Worm (Caenorhabditis elegans) whole organism, mixed stage, embryonic: ENCODE results near the gene Y45F3A.4.

Source experiments
- M03D4.4 ChIP-seq: sonication (generic microtip); optimal IDR thresholded peaks from 2 replicates; lab custom pipeline; 2017; ENCODE audit warnings: mild to moderate bottlenecking, missing genetic modification characterization, missing compliant biosample characterization
- bed-3 ChIP-seq: fragments of 200-800 bp; sonication (Bioruptor generic); optimal IDR thresholded peaks from 3 replicates; lab custom pipeline; 2018; ENCODE audit warnings: mild to moderate bottlenecking, missing genetic modification characterization, moderate library complexity, missing compliant biosample characterization
- blmp-1 ChIP-seq: fragments of 150-350 bp; optimal IDR thresholded peaks from 2 replicates; lab custom pipeline; 2014; ENCODE audit warnings: missing biosample characterization, missing genetic modification characterization
- ceh-39 ChIP-seq: fragments of 150-350 bp; optimal IDR thresholded peaks from 2 replicates; lab custom pipeline; 2014; ENCODE audit warnings: missing biosample characterization, missing genetic modification characterization
- ceh-43 ChIP-seq: fragments of 200-800 bp; sonication (Bioruptor generic); optimal IDR thresholded peaks from 2 replicates; lab custom pipeline; 2018; ENCODE audit warnings: mild to moderate bottlenecking, missing genetic modification characterization, moderate library complexity, missing compliant biosample characterization
- ceh-83 ChIP-seq: fragments of 200-800 bp; sonication (Bioruptor generic); optimal IDR thresholded peaks from 2 replicates; lab custom pipeline; 2018; ENCODE audit warnings: mild to moderate bottlenecking, missing genetic modification characterization, missing compliant biosample characterization
- cnd-1 ChIP-seq: fragments of 200-800 bp; sonication (Bioruptor generic); optimal IDR thresholded peaks from 2 replicates; lab custom pipeline; 2018; ENCODE audit warnings: mild to moderate bottlenecking, missing genetic modification characterization, missing compliant biosample characterization
- drap-1 ChIP-seq: fragments of 200-800 bp; sonication (Bioruptor generic); optimal IDR thresholded peaks from 3 replicates; lab custom pipeline; 2018; ENCODE audit warnings: mild to moderate bottlenecking, missing genetic modification characterization, missing compliant biosample characterization
- elt-1 ChIP-seq: sonication (generic microtip); optimal IDR thresholded peaks from 2 replicates; lab custom pipeline; 2017; ENCODE audit warnings: missing genetic modification characterization, mild to moderate bottlenecking, missing compliant biosample characterization, antibody characterized with exemption, moderate library complexity, borderline replicate concordance; ENCODE audit not compliant: insufficient read depth
- elt-3 ChIP-seq: fragments of 150-350 bp; optimal IDR thresholded peaks from 2 replicates; lab custom pipeline; 2014; ENCODE audit warnings: missing biosample characterization, missing genetic modification characterization
- flh-1 ChIP-seq: fragments of 200-800 bp; sonication (Bioruptor generic); optimal IDR thresholded peaks from 2 replicates; lab custom pipeline; 2018; ENCODE audit warnings: mild to moderate bottlenecking, missing genetic modification characterization, moderate library complexity, missing compliant biosample characterization
- ham-2 ChIP-seq: fragments of 200-800 bp; sonication (Bioruptor generic); optimal IDR thresholded peaks from 2 replicates; lab custom pipeline; 2018; ENCODE audit warnings: mild to moderate bottlenecking, missing genetic modification characterization, missing compliant biosample characterization
- lin-13 ChIP-seq: fragments of 150-350 bp; optimal IDR thresholded peaks from 2 replicates; lab custom pipeline; 2014; ENCODE audit warnings: missing biosample characterization, missing genetic modification characterization
- lin-32 ChIP-seq: fragments of 200-800 bp; sonication (Bioruptor generic); optimal IDR thresholded peaks from 2 replicates; lab custom pipeline; 2018; ENCODE audit warnings: mild to moderate bottlenecking, missing genetic modification characterization, missing compliant biosample characterization
- lsy-2 ChIP-seq: fragments of 150-350 bp; optimal IDR thresholded peaks from 2 replicates; lab custom pipeline; 2014; ENCODE audit warnings: missing biosample characterization, missing genetic modification characterization
- mab-5 ChIP-seq: fragments of 150-350 bp; optimal IDR thresholded peaks from 2 replicates; lab custom pipeline; 2014; ENCODE audit warnings: missing biosample characterization, missing genetic modification characterization
- mep-1 ChIP-seq: fragments of 150-350 bp; optimal IDR thresholded peaks from 2 replicates; lab custom pipeline; 2017; ENCODE audit warnings: missing biosample characterization, missing genetic modification reagents, missing genetic modification characterization, inconsistent platforms
- nhr-12 ChIP-seq: fragments of 150-350 bp; optimal IDR thresholded peaks from 2 replicates; lab custom pipeline; 2014; ENCODE audit warnings: missing biosample characterization, missing genetic modification characterization
- nhr-2 ChIP-seq: fragments of 150-350 bp; optimal IDR thresholded peaks from 2 replicates; lab custom pipeline; 2014; ENCODE audit warnings: missing biosample characterization, missing genetic modification characterization
- nhr-237 ChIP-seq: fragments of 150-350 bp; optimal IDR thresholded peaks from 2 replicates; lab custom pipeline; 2014; ENCODE audit warnings: missing biosample characterization, missing genetic modification characterization
- nhr-28 ChIP-seq: fragments of 150-350 bp; optimal IDR thresholded peaks from 2 replicates; lab custom pipeline; 2014; ENCODE audit warnings: missing biosample characterization, missing genetic modification characterization
- nhr-76 ChIP-seq: sonication (generic microtip); optimal IDR thresholded peaks from 2 replicates; lab custom pipeline; 2017; ENCODE audit warnings: missing biosample characterization, missing genetic modification characterization
- pha-4 ChIP-seq: fragments of 150-350 bp; optimal IDR thresholded peaks from 2 replicates; lab custom pipeline; 2018; ENCODE audit warnings: missing biosample characterization, missing genetic modification reagents, missing genetic modification characterization
- sem-2 ChIP-seq: fragments of 200-800 bp; sonication (Bioruptor generic); optimal IDR thresholded peaks from 2 replicates; lab custom pipeline; 2018; ENCODE audit warnings: mild to moderate bottlenecking, missing genetic modification characterization, missing compliant biosample characterization
- snpc-4 ChIP-seq: fragments of 150-350 bp; optimal IDR thresholded peaks from 2 replicates; lab custom pipeline; 2014; ENCODE audit warnings: missing biosample characterization, missing genetic modification characterization
- sptf-1 ChIP-seq: sonication (generic microtip); optimal IDR thresholded peaks from 2 replicates; lab custom pipeline; 2017; ENCODE audit warnings: mild to moderate bottlenecking, missing genetic modification characterization, moderate library complexity, missing compliant biosample characterization
- tbx-8 ChIP-seq: fragments of 200-800 bp; sonication (Bioruptor generic); optimal IDR thresholded peaks from 2 replicates; lab custom pipeline; 2018; ENCODE audit warnings: mild to moderate bottlenecking, missing genetic modification characterization, moderate library complexity, missing compliant biosample characterization
- unc-120 ChIP-seq: sonication (generic microtip); optimal IDR thresholded peaks from 2 replicates; lab custom pipeline; 2017; ENCODE audit warnings: missing genetic modification characterization, missing compliant biosample characterization; ENCODE audit not compliant: poor library complexity, severe bottlenecking
- unc-39 ChIP-seq: fragments of 150-350 bp; optimal IDR thresholded peaks from 2 replicates; lab custom pipeline; 2014; ENCODE audit warnings: missing biosample characterization, missing genetic modification characterization
- unc-62 ChIP-seq: fragments of 150-350 bp; optimal IDR thresholded peaks from 2 replicates; lab custom pipeline; 2014; ENCODE audit warnings: missing biosample characterization, missing genetic modification reagents, missing genetic modification characterization
- zip-8 ChIP-seq: fragments of 150-350 bp; optimal IDR thresholded peaks from 2 replicates; lab custom pipeline; 2014; ENCODE audit warnings: missing biosample characterization, missing genetic modification characterization
- ztf-11 ChIP-seq: fragments of 150-350 bp; optimal IDR thresholded peaks from 2 replicates; lab custom pipeline; 2014; ENCODE audit warnings: missing biosample characterization, missing genetic modification characterization

Y45F3A.4 gene

DNA sequence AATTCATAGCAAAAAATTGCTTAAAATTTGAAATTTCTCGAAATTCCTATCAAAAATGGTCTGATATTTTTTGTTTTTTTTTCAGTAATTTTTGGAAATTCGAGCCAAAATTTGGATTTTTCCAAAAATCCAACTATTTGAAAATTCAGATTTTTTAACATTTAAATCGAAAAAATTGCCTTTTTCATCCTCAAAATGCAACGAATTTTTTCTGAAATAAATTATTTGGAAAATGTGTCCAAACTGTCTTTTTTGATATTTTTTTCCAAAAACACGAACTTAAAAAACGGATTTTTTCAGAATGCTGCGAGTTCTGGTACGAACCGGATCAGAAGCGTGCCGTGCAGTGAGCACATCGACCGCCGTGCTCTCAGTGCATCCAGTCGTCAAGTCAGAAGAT, 39.9 kb upstream of the Y45F3A.4 start, which contains the start of gene mrpl-22:
Gene mrpl-22 (plus strand): TSS at position 301 of the 400 bp plus-strand sequence.
- TF ChIP-seq nhr-2 (no peak), snpc-4 (no peak), lin-13 (tag; lab: Kevin White, UChicago) (no peak), nhr-12 (tag; lab: Kevin White, UChicago) (no peak), nhr-237 (no peak), mab-5 (no peak), sem-2 (no peak), unc-120 (no peak), zip-8 (tag; lab: Kevin White, UChicago) (no peak), flh-1 (GFP tag; lab: Kevin White, UChicago) (no peak), ceh-83 (GFP tag; lab: Kevin White, UChicago) (no peak), ceh-39 (no peak)

DNA sequence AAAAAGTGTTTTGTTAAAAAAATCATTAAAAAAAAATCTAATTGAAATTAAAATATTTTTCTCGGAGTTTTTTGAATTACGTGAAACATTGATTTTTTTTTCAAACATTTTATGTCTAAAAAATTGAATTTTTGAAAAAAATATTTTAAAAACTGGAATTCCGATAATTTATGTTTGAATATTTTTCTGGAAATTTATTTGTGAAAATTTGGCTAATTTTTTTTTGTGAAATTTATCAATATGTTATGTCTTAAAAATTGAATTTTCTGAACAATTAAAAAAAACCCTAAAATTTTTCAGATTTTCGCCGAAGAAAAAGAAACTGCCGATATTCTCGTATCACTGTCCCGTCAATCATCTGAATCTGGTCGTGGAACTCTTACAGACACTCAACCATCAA, 37.1 kb upstream of the Y45F3A.4 start, which contains the start of gene Y39A1A.24:
Gene Y39A1A.24 (plus strand): TSS at position 301 of the 400 bp plus-strand sequence.
- TF ChIP-seq nhr-237 (no peak), lin-13 (tag; lab: Kevin White, UChicago) (no peak), lsy-2 (tag; lab: Kevin White, UChicago) (no peak)
- TF ChIP-seq, all 35 proteins: peak for 0

DNA sequence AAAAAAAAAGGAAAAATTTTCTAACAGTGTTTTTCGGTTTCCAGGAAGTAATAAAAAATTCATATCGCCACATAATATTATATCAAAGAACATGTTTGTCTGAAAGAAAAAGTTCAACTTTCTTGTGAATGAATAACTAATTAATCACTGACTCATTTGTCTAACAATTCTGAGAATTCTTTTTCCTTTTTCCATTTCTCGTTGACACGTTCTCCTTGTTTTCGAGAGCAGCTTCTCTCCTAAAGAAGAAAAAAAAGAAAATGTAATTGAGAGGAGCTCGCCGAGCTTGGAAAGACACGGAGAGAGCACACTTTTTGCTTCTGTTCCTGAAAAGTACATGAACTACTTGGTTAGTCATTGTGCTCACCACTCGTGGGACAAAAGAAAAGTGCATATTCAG, 32.9 kb upstream of the Y45F3A.4 start:
- no peak for TF ChIP-seq mep-1
- no peak for TF ChIP-seq cnd-1 (tag; lab: Kevin White, UChicago)
- TF ChIP-seq mab-5 = no peak
- no peak for TF ChIP-seq nhr-28 (tag; lab: Kevin White, UChicago)
- no peak for TF ChIP-seq elt-1 (tag; lab: Kevin White, UChicago)
- no peak for TF ChIP-seq unc-39 (tag; lab: Kevin White, UChicago)
- no peak for TF ChIP-seq nhr-237
- no peak for TF ChIP-seq unc-120
- TF ChIP-seq bed-3 (GFP tag; lab: Kevin White, UChicago) = no peak
- no peak for TF ChIP-seq ceh-83 (GFP tag; lab: Kevin White, UChicago)
- no peak for TF ChIP-seq sptf-1 (tag; lab: Kevin White, UChicago)
- no peak for TF ChIP-seq ceh-39
- TF ChIP-seq flh-1 (GFP tag; lab: Kevin White, UChicago) = no peak
- TF ChIP-seq tbx-8 = no peak
- TF ChIP-seq sem-2 = no peak
- TF ChIP-seq drap-1 (GFP tag; lab: Kevin White, UChicago) = no peak
- TF ChIP-seq lin-13 (tag; lab: Kevin White, UChicago) = no peak
- TF ChIP-seq zip-8 (tag; lab: Kevin White, UChicago) = no peak
- TF ChIP-seq pha-4 (tag; lab: Kevin White, UChicago) = no peak
- TF ChIP-seq snpc-4 = no peak

DNA sequence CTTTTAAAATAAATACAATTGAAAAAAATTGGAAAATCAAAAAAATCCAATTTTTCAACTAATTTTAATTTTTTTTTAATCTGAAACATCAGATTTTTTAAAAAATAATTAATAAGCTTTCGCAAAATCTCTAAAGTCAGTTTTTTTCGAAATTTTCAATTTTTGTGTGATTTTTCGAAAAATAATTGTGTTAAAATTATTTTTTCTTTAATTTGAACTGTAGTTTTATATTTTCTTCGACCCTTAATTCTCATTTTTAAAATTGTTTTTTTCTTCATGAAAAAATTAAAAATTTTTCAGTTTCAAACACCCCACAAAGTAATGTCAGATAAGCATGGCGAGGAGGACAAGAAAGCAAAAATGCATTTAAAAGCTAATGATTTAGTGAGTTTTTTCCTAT, 29.8 kb upstream of the Y45F3A.4 start, which contains the start of gene rabx-5:
Gene rabx-5 (plus strand): TSS at position 301 of the 400 bp plus-strand sequence.
- TF ChIP-seq nhr-2 (no peak), blmp-1 (tag; lab: Kevin White, UChicago) (no peak), tbx-8 (no peak), ham-2 (GFP tag; lab: Kevin White, UChicago) (no peak), ztf-11 (tag; lab: Kevin White, UChicago) (no peak), nhr-237 (no peak), M03D4.4 (tag; lab: Kevin White, UChicago) (no peak), unc-120 (no peak), mep-1 (no peak), mab-5 (no peak), sem-2 (no peak), pha-4 (tag; lab: Kevin White, UChicago) (no peak), drap-1 (GFP tag; lab: Kevin White, UChicago) (no peak), nhr-12 (tag; lab: Kevin White, UChicago) (no peak)

DNA sequence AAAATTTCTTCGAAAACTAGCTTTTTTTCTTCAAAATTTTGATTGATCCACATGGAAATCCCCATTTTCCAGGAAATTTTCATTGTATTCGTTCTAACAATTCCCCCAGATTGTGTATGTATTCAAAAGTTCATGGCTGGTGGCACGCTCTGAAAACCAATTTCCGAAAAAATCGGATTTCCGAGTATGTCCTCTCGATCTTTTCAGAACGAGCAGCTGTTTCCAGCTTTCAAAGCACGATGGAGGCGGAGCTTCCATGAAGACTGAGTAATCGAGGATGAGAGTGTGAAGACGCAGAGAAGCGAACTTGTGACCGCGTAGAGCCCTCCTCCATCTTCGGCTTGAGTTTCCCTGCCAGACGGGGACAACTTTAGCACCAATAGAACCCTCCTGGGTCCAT, 29.1 kb upstream of the Y45F3A.4 start:
- no peak for TF ChIP-seq unc-39 (tag; lab: Kevin White, UChicago)
- TF ChIP-seq elt-3 (tag; lab: Kevin White, UChicago) = no peak
- no peak for TF ChIP-seq ceh-43 (GFP tag; lab: Kevin White, UChicago)
- TF ChIP-seq flh-1 (GFP tag; lab: Kevin White, UChicago) = no peak
- no peak for TF ChIP-seq M03D4.4 (tag; lab: Kevin White, UChicago)
- TF ChIP-seq pha-4 (tag; lab: Kevin White, UChicago) = no peak
- TF ChIP-seq ceh-39 = no peak
- TF ChIP-seq ceh-83 (GFP tag; lab: Kevin White, UChicago) = no peak
- no peak for TF ChIP-seq nhr-28 (tag; lab: Kevin White, UChicago)
- no peak for TF ChIP-seq nhr-76 (tag; lab: Kevin White, UChicago)
- no peak for TF ChIP-seq mep-1
- TF ChIP-seq sem-2 = no peak
- TF ChIP-seq lin-32 (GFP tag; lab: Kevin White, UChicago) = no peak
- TF ChIP-seq lin-13 (tag; lab: Kevin White, UChicago) = no peak
- TF ChIP-seq snpc-4 = no peak
- TF ChIP-seq unc-62 (GFP tag; lab: Kevin White, UChicago) = no peak
- no peak for TF ChIP-seq lsy-2 (tag; lab: Kevin White, UChicago)
- TF ChIP-seq tbx-8 = no peak
